Fruit fly (Drosophila melanogaster) whole organism, embryonic: ENCODE measurements around the gene TTLL15.

ENCODE experiments used
- Awh ChIP-seq: fragments of 200-800 bp; sonication (Bioruptor generic); IDR thresholded peaks from 2 replicates; pipeline ENCODE4, ENCODE4 v1.3.6; 2022; ENCODE audit warnings: missing biosample characterization, missing genetic modification characterization
- Bdp1 ChIP-seq: fragments of 200-800 bp; sonication (Bioruptor generic); optimal IDR thresholded peaks from 3 replicates; lab custom pipeline; 2016; ENCODE audit warnings: missing biosample characterization, missing genetic modification characterization
- Blimp-1 ChIP-seq: fragments of 200-800 bp; sonication (Bioruptor generic); optimal IDR thresholded peaks from 3 replicates; lab custom pipeline; 2018; ENCODE audit warnings: missing biosample characterization, missing genetic modification characterization, mild to moderate bottlenecking, moderate library complexity, missing genetic modification reagents
- C15 ChIP-seq: fragments of 200-800 bp; sonication (Bioruptor generic); IDR thresholded peaks from 3 replicates; pipeline ENCODE4 v1.3.6; 2022; ENCODE audit warnings: missing biosample characterization, missing genetic modification characterization
- CG1024 ChIP-seq: fragments of 200-800 bp; sonication (Bioruptor generic); IDR thresholded peaks from 2 replicates; pipeline ENCODE4 v1.3.6; 2022; ENCODE audit warnings: missing biosample characterization, missing genetic modification characterization
- CG10462 ChIP-seq: fragments of 200-800 bp; sonication (Bioruptor generic); optimal IDR thresholded peaks from 2 replicates; lab custom pipeline; 2016; ENCODE audit warnings: missing biosample characterization, missing genetic modification characterization
- CG11247 ChIP-seq: fragments of 200-800 bp; sonication (Bioruptor generic); IDR thresholded peaks from 2 replicates; pipeline ENCODE4 v1.3.6; 2022; ENCODE audit warnings: missing biosample characterization, missing genetic modification characterization
- CG11456 ChIP-seq: fragments of 200-800 bp; sonication (Bioruptor generic); IDR thresholded peaks from 3 replicates; pipeline ENCODE4 v1.3.6; 2022; ENCODE audit warnings: missing biosample characterization, missing genetic modification characterization
- CG11560 ChIP-seq: fragments of 200-800 bp; sonication (Bioruptor generic); IDR thresholded peaks from 3 replicates; pipeline ENCODE4 v1.3.6; 2022; ENCODE audit warnings: missing biosample characterization, missing genetic modification characterization
- CG2875 ChIP-seq: fragments of 200-800 bp; sonication (Bioruptor generic); optimal IDR thresholded peaks from 2 replicates; lab custom pipeline; 2017; ENCODE audit warnings: missing biosample characterization, mild to moderate bottlenecking, missing genetic modification characterization, missing genetic modification reagents
- CG3163 ChIP-seq: fragments of 200-800 bp; sonication (Bioruptor generic); optimal IDR thresholded peaks from 3 replicates; lab custom pipeline; 2016; ENCODE audit warnings: missing biosample characterization, missing genetic modification characterization
- CG3281 ChIP-seq: fragments of 200-800 bp; sonication (Bioruptor generic); optimal IDR thresholded peaks from 3 replicates; lab custom pipeline; 2017; ENCODE audit warnings: missing biosample characterization, mild to moderate bottlenecking, missing genetic modification characterization
- CG3838 ChIP-seq: fragments of 200-800 bp; sonication (Bioruptor generic); optimal IDR thresholded peaks from 3 replicates; lab custom pipeline; 2016; ENCODE audit warnings: missing biosample characterization, missing genetic modification characterization
- CG43689 ChIP-seq: fragments of 200-800 bp; sonication (Bioruptor generic); IDR thresholded peaks from 2 replicates; pipeline ENCODE4 v1.3.6; 2022; ENCODE audit warnings: missing biosample characterization, missing genetic modification characterization
- CG4424 ChIP-seq: fragments of 200-800 bp; sonication (Bioruptor generic); optimal IDR thresholded peaks from 3 replicates; lab custom pipeline; 2016; ENCODE audit warnings: missing biosample characterization, missing genetic modification characterization
- CG5180 ChIP-seq: fragments of 200-800 bp; sonication (Bioruptor generic); optimal IDR thresholded peaks from 3 replicates; lab custom pipeline; 2017; ENCODE audit warnings: missing biosample characterization, missing genetic modification characterization, mild to moderate bottlenecking, moderate library complexity, missing genetic modification reagents
- CG6272 ChIP-seq: fragments of 200-800 bp; sonication (Bioruptor generic); IDR thresholded peaks from 2 replicates; pipeline ENCODE4 v1.3.6; 2022; ENCODE audit warnings: missing biosample characterization, missing genetic modification characterization
- CG8359 ChIP-seq: fragments of 200-800 bp; sonication (Bioruptor generic); optimal IDR thresholded peaks from 2 replicates; lab custom pipeline; 2017; ENCODE audit warnings: missing biosample characterization, mild to moderate bottlenecking, missing genetic modification characterization, borderline replicate concordance
- CG8765 ChIP-seq: fragments of 200-800 bp; sonication (Bioruptor generic); IDR thresholded peaks from 2 replicates; pipeline ENCODE4 v1.3.6; 2022; ENCODE audit warnings: missing biosample characterization, missing genetic modification characterization
- CTCF ChIP-seq: fragments of 200-800 bp; sonication (Bioruptor generic); optimal IDR thresholded peaks from 2 replicates; lab custom pipeline; 2017; ENCODE audit warnings: missing biosample characterization, mild to moderate bottlenecking, missing genetic modification characterization, moderate library complexity
- CkIIα-i1 ChIP-seq: fragments of 200-800 bp; sonication (Bioruptor generic); IDR thresholded peaks from 2 replicates; pipeline ENCODE4 v1.3.6; 2022; ENCODE audit warnings: missing biosample characterization, missing genetic modification characterization
- D19A ChIP-seq: fragments of 200-800 bp; optimal IDR thresholded peaks from 3 replicates; lab custom pipeline; 2019; ENCODE audit warnings: missing biosample characterization, mild to moderate bottlenecking, missing genetic modification characterization, moderate library complexity
- HmgZ ChIP-seq: fragments of 200-800 bp; sonication (Bioruptor generic); optimal IDR thresholded peaks from 2 replicates; lab custom pipeline; 2018; ENCODE audit warnings: missing biosample characterization, mild to moderate bottlenecking, missing genetic modification characterization
- Lpt ChIP-seq: fragments of >200 bp; optimal IDR thresholded peaks from 2 replicates; lab custom pipeline; 2018; ENCODE audit warnings: missing biosample characterization, missing genetic modification characterization
- Mes4 ChIP-seq: fragments of 200-800 bp; sonication (Bioruptor generic); optimal IDR thresholded peaks from 2 replicates; lab custom pipeline; 2016; ENCODE audit warnings: missing biosample characterization, missing genetic modification characterization
- NfI ChIP-seq: fragments of 200-800 bp; sonication (Bioruptor generic); optimal IDR thresholded peaks from 3 replicates; lab custom pipeline; 2018; ENCODE audit warnings: missing biosample characterization, mild to moderate bottlenecking, missing genetic modification characterization, moderate library complexity
- Opbp ChIP-seq: fragments of 200-800 bp; sonication (Bioruptor generic); IDR thresholded peaks from 3 replicates; pipeline ENCODE4 v1.3.6; 2022; ENCODE audit warnings: missing biosample characterization, missing genetic modification characterization; ENCODE audit not compliant: partially characterized antibody
- PHDP ChIP-seq: fragments of 200-800 bp; sonication (Bioruptor generic); optimal IDR thresholded peaks from 3 replicates; lab custom pipeline; 2018; ENCODE audit warnings: missing biosample characterization, mild to moderate bottlenecking, missing genetic modification characterization, moderate library complexity
- Sry-β ChIP-seq: fragments of 200-800 bp; sonication (Bioruptor generic); optimal IDR thresholded peaks from 2 replicates; lab custom pipeline; 2018; ENCODE audit warnings: missing biosample characterization, mild to moderate bottlenecking, missing genetic modification characterization, moderate library complexity
- aop ChIP-seq: fragments of 200-800 bp; sonication (Bioruptor generic); IDR thresholded peaks from 2 replicates; pipeline ENCODE4 v1.3.6; 2022; ENCODE audit warnings: missing biosample characterization, missing genetic modification characterization
- ap ChIP-seq: fragments of 200-800 bp; sonication (Bioruptor generic); IDR thresholded peaks from 2 replicates; pipeline ENCODE4 v1.3.6; 2022; ENCODE audit warnings: missing biosample characterization, missing genetic modification characterization
- az2 ChIP-seq: fragments of 200-800 bp; sonication (Bioruptor generic); optimal IDR thresholded peaks from 3 replicates; lab custom pipeline; 2016; ENCODE audit warnings: missing biosample characterization, missing genetic modification characterization
- chif ChIP-seq, 2 experiments: fragments of 200-800 bp; sonication (Bioruptor generic); optimal IDR thresholded peaks; 3 replicates each; lab custom pipeline; 2016; ENCODE audit warnings: missing biosample characterization in 2 of 2, missing genetic modification characterization in 2 of 2
- ci ChIP-seq: fragments of 200-800 bp; sonication (Bioruptor generic); IDR thresholded peaks from 3 replicates; pipeline ENCODE4 v1.3.6; 2022; ENCODE audit warnings: missing biosample characterization, missing genetic modification characterization
- crc ChIP-seq: fragments of 200-800 bp; sonication (Bioruptor generic); optimal IDR thresholded peaks from 2 replicates; lab custom pipeline; 2016; ENCODE audit warnings: missing biosample characterization, missing genetic modification characterization
- dati ChIP-seq: fragments of 200-800 bp; sonication (Bioruptor generic); IDR thresholded peaks from 2 replicates; pipeline ENCODE4 v1.3.6; 2022; ENCODE audit warnings: missing biosample characterization, missing genetic modification characterization
- disco-r ChIP-seq: fragments of 200-800 bp; sonication (Bioruptor generic); optimal IDR thresholded peaks from 2 replicates; lab custom pipeline; 2016; ENCODE audit warnings: missing biosample characterization, missing genetic modification characterization
- dpn ChIP-seq, 2 experiments: fragments of 200-800 bp; sonication (Bioruptor generic); optimal IDR thresholded peaks; 3 replicates each; lab custom pipeline; 2016; ENCODE audit warnings: missing biosample characterization in 2 of 2, missing genetic modification characterization in 2 of 2
- fd3F ChIP-seq: fragments of 200-800 bp; sonication (Bioruptor generic); optimal IDR thresholded peaks from 2 replicates; lab custom pipeline; 2018; ENCODE audit warnings: missing biosample characterization, mild to moderate bottlenecking, missing genetic modification characterization, moderate library complexity
- fd64A ChIP-seq: fragments of 200-800 bp; sonication (Bioruptor generic); optimal IDR thresholded peaks from 3 replicates; lab custom pipeline; 2018; ENCODE audit warnings: missing biosample characterization, mild to moderate bottlenecking, missing genetic modification characterization
- gcm ChIP-seq: fragments of 200-800 bp; sonication (Bioruptor generic); optimal IDR thresholded peaks from 2 replicates; lab custom pipeline; 2019; ENCODE audit warnings: missing biosample characterization, mild to moderate bottlenecking, missing genetic modification characterization, moderate library complexity
- grn ChIP-seq: fragments of 200-800 bp; sonication (Bioruptor generic); optimal IDR thresholded peaks from 3 replicates; lab custom pipeline; 2017; ENCODE audit warnings: missing biosample characterization, missing genetic modification characterization
- gsb ChIP-seq: fragments of 200-800 bp; sonication (Bioruptor generic); IDR thresholded peaks from 2 replicates; pipeline ENCODE4 v1.3.6; 2022; ENCODE audit warnings: missing biosample characterization, missing genetic modification characterization
- knrl ChIP-seq: fragments of 200-800 bp; sonication (Bioruptor generic); IDR thresholded peaks from 3 replicates; pipeline ENCODE4 v1.3.6; 2022; ENCODE audit warnings: missing biosample characterization, missing genetic modification characterization; ENCODE audit not compliant: partially characterized antibody
- nmo ChIP-seq: fragments of 200-800 bp; sonication (Bioruptor generic); optimal IDR thresholded peaks from 2 replicates; lab custom pipeline; 2018; ENCODE audit warnings: missing biosample characterization, mild to moderate bottlenecking, missing genetic modification characterization, moderate library complexity
- pum ChIP-seq: fragments of 200-800 bp; sonication (Bioruptor generic); optimal IDR thresholded peaks from 2 replicates; lab custom pipeline; 2016; ENCODE audit warnings: missing biosample characterization, missing genetic modification characterization
- scrt ChIP-seq: fragments of 200-800 bp; sonication (Bioruptor generic); optimal IDR thresholded peaks from 2 replicates; lab custom pipeline; 2018; ENCODE audit warnings: missing biosample characterization, mild to moderate bottlenecking, missing genetic modification characterization, moderate library complexity
- shn ChIP-seq: fragments of 200-800 bp; sonication (Bioruptor generic); optimal IDR thresholded peaks from 3 replicates; lab custom pipeline; 2016; ENCODE audit warnings: missing biosample characterization, missing genetic modification characterization
- sob ChIP-seq: fragments of 200-800 bp; sonication (Bioruptor generic); IDR thresholded peaks from 2 replicates; pipeline ENCODE4 v1.3.6; 2022; ENCODE audit warnings: missing biosample characterization, missing genetic modification characterization
- sug ChIP-seq: fragments of 200-800 bp; optimal IDR thresholded peaks from 2 replicates; lab custom pipeline; 2019; ENCODE audit warnings: missing biosample characterization, mild to moderate bottlenecking, missing genetic modification characterization, moderate library complexity
- zen2 ChIP-seq: fragments of 200-800 bp; sonication (Bioruptor generic); IDR thresholded peaks from 3 replicates; pipeline ENCODE4 v1.3.6; 2022; ENCODE audit warnings: missing biosample characterization, missing genetic modification characterization; ENCODE audit not compliant: partially characterized antibody
- zfh2 ChIP-seq: fragments of 200-800 bp; sonication (Bioruptor generic); optimal IDR thresholded peaks from 2 replicates; lab custom pipeline; 2016; ENCODE audit warnings: missing biosample characterization, missing genetic modification characterization

The TTLL15 gene

dm6 chr3R:10784058-10784499 is 31.0 kb upstream of the TTLL15 start, which contains the start of the genes mRpL37 and Rbp1:
Gene mRpL37, minus strand, starts transcription at chr3R:10784092.
Gene Rbp1, plus strand, starts transcription at chr3R:10784383.
- TF ChIP-seq HmgZ (tag; lab: Kevin White, UChicago) (peak; percentile 72), aop (no peak), Lpt (GFP tag; lab: Kevin White, UChicago) (no peak), CG8359 (GFP tag; lab: Kevin White, UChicago) (no peak), Mes4 (GFP tag; lab: Kevin White, UChicago) (no peak), gcm (GFP tag; lab: Kevin White, UChicago) (no peak), fd3F (GFP tag; lab: Kevin White, UChicago) (peak; percentile 66), zfh2 (GFP tag; lab: Kevin White, UChicago) (peak; percentile 67), CG10462 (GFP tag; lab: Kevin White, UChicago) (peak; percentile 15), crc (GFP tag; lab: Kevin White, UChicago) (no peak), Opbp (GFP tag; lab: Robert Waterston, UW) (peak; percentile 68), Sry-β (peak; percentile 72), Bdp1 (peak; percentile 39), scrt (GFP tag; lab: Kevin White, UChicago) (no peak), CG11456 (GFP tag; lab: Robert Waterston, UW) (peak; percentile 84), PHDP (tag; lab: Kevin White, UChicago) (peak; percentile 64), chif (GFP tag; optimal IDR thresholded peaks at IDR 0.05; lab: Kevin White, UChicago) (peak; percentile 18 to 53), C15 (GFP tag; lab: Robert Waterston, UW) (0 out of 3 replicates have a peak, but pooled peaks have one; percentile 48), sob (peak; percentile 91), NfI (peak; percentile 71), shn (GFP tag; lab: Kevin White, UChicago) (peak; percentile 37), gsb (GFP tag; lab: Robert Waterston, UW) (no peak), CG3163 (GFP tag; lab: Kevin White, UChicago) (no peak), ci (GFP tag; lab: Robert Waterston, UW) (no peak), CG11560 (tag; lab: Robert Waterston, UW) (no peak), Awh (GFP tag; lab: Robert Waterston, UW) (no peak), CG2875 (GFP tag; lab: Kevin White, UChicago) (no peak), CG6272 (GFP tag; lab: Robert Waterston, UW) (peak; percentile 87), CkIIα-i1 (GFP tag; lab: Robert Waterston, UW) (no peak), CG4424 (GFP tag; lab: Kevin White, UChicago) (peak; percentile 77), fd64A (no peak), Blimp-1 (GFP tag; lab: Kevin White, UChicago) (no peak), dati (GFP tag; lab: Robert Waterston, UW) (no peak), ap (no peak), CG8765 (GFP tag; lab: Robert Waterston, UW) (peak; percentile 84), D19A (no peak), CG3838 (GFP tag; lab: Kevin White, UChicago) (peak; percentile 1), CG3281 (peak; percentile 57), CG1024 (no peak), pum (peak; percentile 71), CG43689 (GFP tag; lab: Robert Waterston, UW) (no peak), sug (peak; percentile 88), CG5180 (no peak), knrl (peak; percentile 96), disco-r (GFP tag; lab: Kevin White, UChicago) (no peak), grn (GFP tag; lab: Kevin White, UChicago) (no peak), nmo (GFP tag; lab: Kevin White, UChicago) (peak; percentile 92), dpn (GFP tag; optimal IDR thresholded peaks at IDR 0.05; lab: Kevin White, UChicago) (peak; percentile 48 to 82), az2 (peak; percentile 77), CTCF (GFP tag; lab: Kevin White, UChicago) (no peak), zen2 (GFP tag; lab: Robert Waterston, UW) (peak; percentile 55; the same call in 1 of the 3 replicates), CG11247 (peak; percentile 44)
